Worm (Caenorhabditis elegans): ENCODE results near the gene med-1.

The med-1 gene

ce11 chrX:12413941-12414340 lies 16.5 kb upstream of the med-1 start, which contains the start of gene lin-2:
Gene lin-2 (minus strand): TSS chrX:12414041.
- no peak for TF ChIP-seq flt-1 (GFP tag; IDR thresholded peaks at IDR 0.05)
- TF ChIP-seq ama-1 (optimal IDR thresholded peaks at IDR 0.05) = no peak
- TF ChIP-seq hnd-1 (tag; optimal IDR thresholded peaks at IDR 0.05) = no peak
- no peak for TF ChIP-seq hmbx-1 (tag; optimal IDR thresholded peaks at IDR 0.05)
- no peak for TF ChIP-seq sea-1 (GFP tag; conservative IDR thresholded peaks at IDR 0.05)
- no peak for TF ChIP-seq tra-4 (tag; optimal IDR thresholded peaks at IDR 0.05)
- TF ChIP-seq tbx-37 (GFP tag; conservative IDR thresholded peaks at IDR 0.05) = no peak
- no peak for TF ChIP-seq tbx-11 (GFP tag; IDR thresholded peaks at IDR 0.05)
- TF ChIP-seq pes-1 (GFP tag; IDR thresholded peaks at IDR 0.05) = no peak
- no peak for TF ChIP-seq ceh-13 (GFP tag; optimal IDR thresholded peaks at IDR 0.05)

- TF ChIP-seq scrt-1 (GFP tag; IDR thresholded peaks at IDR 0.05) (no peak), tbx-11 (GFP tag; IDR thresholded peaks at IDR 0.05) (no peak), ceh-36 (tag; optimal IDR thresholded peaks at IDR 0.05) (no peak), pes-1 (GFP tag; IDR thresholded peaks at IDR 0.05) (no peak), tra-4 (tag; optimal IDR thresholded peaks at IDR 0.05) (no peak), B0310.2 (tag; optimal IDR thresholded peaks at IDR 0.05) (no peak), hnd-1 (tag; optimal IDR thresholded peaks at IDR 0.05) (no peak), sea-1 (GFP tag; conservative IDR thresholded peaks at IDR 0.05) (no peak)
These were observed 14.6 kb upstream of the med-1 start for ce11 chrX:12415832-12416231.

- TF ChIP-seq scrt-1 (GFP tag; IDR thresholded peaks at IDR 0.05) (no peak), tra-4 (tag; optimal IDR thresholded peaks at IDR 0.05) (no peak), tbx-37 (GFP tag; conservative IDR thresholded peaks at IDR 0.05) (no peak), hmg-4 (GFP tag; optimal IDR thresholded peaks at IDR 0.05) (no peak), ceh-13 (GFP tag; optimal IDR thresholded peaks at IDR 0.05) (no peak), hmbx-1 (tag; optimal IDR thresholded peaks at IDR 0.05) (no peak), pes-1 (GFP tag; IDR thresholded peaks at IDR 0.05) (no peak), B0310.2 (tag; optimal IDR thresholded peaks at IDR 0.05) (no peak), aly-1 (tag; optimal IDR thresholded peaks at IDR 0.05) (no peak), sea-1 (GFP tag; conservative IDR thresholded peaks at IDR 0.05) (no peak), ets-7 (tag; optimal IDR thresholded peaks at IDR 0.05) (no peak)
These were observed 7.8 kb upstream of the med-1 start for ce11 chrX:12422580-12422979.

DNA sequence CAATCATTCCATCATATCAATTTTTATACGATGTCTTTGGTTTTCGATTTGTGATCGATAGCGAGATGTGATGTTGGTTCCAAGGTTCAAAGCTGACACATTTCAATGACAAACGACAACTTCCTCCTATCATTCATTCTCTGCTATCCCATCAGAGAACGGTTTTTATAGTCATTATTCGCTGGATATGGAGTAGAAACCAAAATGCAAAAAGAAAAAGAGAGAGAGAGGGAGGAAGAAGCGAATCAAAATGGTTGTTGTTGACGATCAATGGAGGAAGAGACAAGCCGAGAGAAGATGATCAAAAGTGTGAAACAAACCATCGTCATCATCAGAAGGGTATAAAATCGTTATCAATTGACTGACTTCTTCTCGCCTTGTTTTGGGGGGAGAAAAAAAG lies 5.0 kb upstream of the med-1 start, which contains the start of gene T24D3.2:
TSS of gene T24D3.2 (plus strand) at position 304 of the 400 bp plus-strand sequence.
- TF ChIP-seq hmg-4 (GFP tag; optimal IDR thresholded peaks at IDR 0.05) = no peak
- no peak for TF ChIP-seq scrt-1 (GFP tag; IDR thresholded peaks at IDR 0.05)
- no peak for TF ChIP-seq flt-1 (GFP tag; IDR thresholded peaks at IDR 0.05)
- no peak for TF ChIP-seq tra-4 (tag; optimal IDR thresholded peaks at IDR 0.05)
- no peak for TF ChIP-seq hmbx-1 (tag; optimal IDR thresholded peaks at IDR 0.05)
- no peak for TF ChIP-seq sea-1 (GFP tag; conservative IDR thresholded peaks at IDR 0.05)
- TF ChIP-seq ceh-13 (GFP tag; optimal IDR thresholded peaks at IDR 0.05) = no peak
- no peak for TF ChIP-seq B0310.2 (tag; optimal IDR thresholded peaks at IDR 0.05)
- TF ChIP-seq tbx-11 (GFP tag; IDR thresholded peaks at IDR 0.05) = no peak
- no peak for TF ChIP-seq tbx-37 (GFP tag; conservative IDR thresholded peaks at IDR 0.05)
- TF ChIP-seq ceh-36 (tag; optimal IDR thresholded peaks at IDR 0.05) = no peak
- TF ChIP-seq ama-1 (optimal IDR thresholded peaks at IDR 0.05) = no peak
- no peak for TF ChIP-seq ets-7 (tag; optimal IDR thresholded peaks at IDR 0.05)
- TF ChIP-seq F13C5.2 (tag; optimal IDR thresholded peaks at IDR 0.05) = no peak
- TF ChIP-seq pes-1 (GFP tag; IDR thresholded peaks at IDR 0.05) = no peak
- TF ChIP-seq aly-1 (tag; optimal IDR thresholded peaks at IDR 0.05) = no peak
- no peak for TF ChIP-seq hnd-1 (tag; optimal IDR thresholded peaks at IDR 0.05)

ce11 chrX:12434086-12434485 lies 3.7 kb downstream of the med-1 start, which contains the start of gene tsct-1:
Gene tsct-1 (plus strand): TSS chrX:12434097.
- TF ChIP-seq ceh-36 (tag; optimal IDR thresholded peaks at IDR 0.05) = no peak
- no peak for TF ChIP-seq sea-1 (GFP tag; conservative IDR thresholded peaks at IDR 0.05)

DNA sequence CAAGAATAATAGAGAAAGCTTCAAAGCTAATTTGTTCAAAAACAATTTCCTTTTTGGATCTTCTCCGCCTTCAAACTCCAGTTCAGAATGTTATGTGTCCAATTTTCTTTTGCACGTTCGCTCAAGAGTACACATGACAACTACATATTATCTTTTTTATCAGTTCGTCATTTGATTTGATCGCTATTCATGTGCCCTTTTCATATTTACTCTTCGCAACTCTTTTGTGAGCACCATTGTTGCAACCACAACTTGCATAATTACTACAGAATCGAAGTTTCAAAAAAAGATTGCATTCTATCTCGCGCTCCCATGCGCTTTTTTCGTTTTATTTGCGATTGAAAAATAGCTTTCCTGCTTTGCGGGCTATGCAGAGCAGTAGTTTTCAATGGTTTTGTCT lies 4.8 kb downstream of the med-1 start:
- TF ChIP-seq ets-7 (tag; optimal IDR thresholded peaks at IDR 0.05) (no peak), ceh-36 (tag; optimal IDR thresholded peaks at IDR 0.05) (no peak), hmg-4 (GFP tag; optimal IDR thresholded peaks at IDR 0.05) (no peak), tbx-11 (GFP tag; IDR thresholded peaks at IDR 0.05) (no peak)

DNA sequence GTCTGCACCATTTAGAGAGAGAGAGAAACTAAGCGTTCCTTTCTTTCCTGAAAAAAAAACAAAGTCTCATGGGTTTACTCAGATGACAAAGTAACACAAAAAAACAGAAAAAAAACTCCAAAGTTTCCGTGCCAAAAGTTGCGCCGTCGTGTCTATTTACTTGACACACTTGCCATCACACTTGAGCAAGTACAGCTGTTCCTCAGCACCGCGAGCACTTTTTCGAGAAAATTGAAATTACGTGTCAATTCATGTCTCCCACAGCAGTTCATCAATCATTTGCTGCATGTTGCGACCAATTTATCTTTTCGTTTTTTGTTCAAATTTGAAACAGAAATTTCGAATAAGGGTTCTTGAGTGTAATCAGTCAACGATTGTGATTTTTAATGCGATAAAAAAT lies 6.1 kb downstream of the med-1 start:
- no peak for TF ChIP-seq ceh-36 (tag; optimal IDR thresholded peaks at IDR 0.05)
- no peak for TF ChIP-seq ama-1 (optimal IDR thresholded peaks at IDR 0.05)
- TF ChIP-seq aly-1 (tag; optimal IDR thresholded peaks at IDR 0.05) = no peak
- TF ChIP-seq hmg-4 (GFP tag; optimal IDR thresholded peaks at IDR 0.05) = no peak
- TF ChIP-seq hnd-1 (tag; optimal IDR thresholded peaks at IDR 0.05) = no peak
- no peak for TF ChIP-seq sea-1 (GFP tag; conservative IDR thresholded peaks at IDR 0.05)
- no peak for TF ChIP-seq ceh-13 (GFP tag; optimal IDR thresholded peaks at IDR 0.05)
- TF ChIP-seq tbx-37 (GFP tag; conservative IDR thresholded peaks at IDR 0.05) = no peak
- no peak for TF ChIP-seq ets-7 (tag; optimal IDR thresholded peaks at IDR 0.05)
- TF ChIP-seq B0310.2 (tag; optimal IDR thresholded peaks at IDR 0.05) = no peak
- TF ChIP-seq F13C5.2 (tag; optimal IDR thresholded peaks at IDR 0.05) = no peak
- no peak for TF ChIP-seq hmbx-1 (tag; optimal IDR thresholded peaks at IDR 0.05)
- TF ChIP-seq tra-4 (tag; optimal IDR thresholded peaks at IDR 0.05) = no peak

- TF ChIP-seq hnd-1 (tag; optimal IDR thresholded peaks at IDR 0.05) (no peak), sea-1 (GFP tag; conservative IDR thresholded peaks at IDR 0.05) (no peak), flt-1 (GFP tag; IDR thresholded peaks at IDR 0.05) (no peak), tra-4 (tag; optimal IDR thresholded peaks at IDR 0.05) (no peak), hmg-4 (GFP tag; optimal IDR thresholded peaks at IDR 0.05) (no peak), pes-1 (GFP tag; IDR thresholded peaks at IDR 0.05) (no peak), hmbx-1 (tag; optimal IDR thresholded peaks at IDR 0.05) (no peak), ama-1 (optimal IDR thresholded peaks at IDR 0.05) (no peak), ceh-36 (tag; optimal IDR thresholded peaks at IDR 0.05) (no peak)
These were observed 7.9 kb downstream of the med-1 start for ce11 chrX:12438266-12438665.

Measured in whole organism, early embryonic.